Worm (Caenorhabditis elegans) whole organism, L4 larva: ENCODE results near the gene D1044.7.
A peak's percentile ranks its signal among the peaks of the same experiment; 100 is the strongest.

Source experiments
- F10B5.3 ChIP-seq: sonication (generic microtip); optimal IDR thresholded peaks from 2 replicates; lab custom pipeline; 2016; ENCODE audit warnings: mild to moderate bottlenecking, missing genetic modification characterization, missing compliant biosample characterization
- F49E8.2 ChIP-seq: sonication (generic microtip); optimal IDR thresholded peaks from 2 replicates; lab custom pipeline; 2016; ENCODE audit warnings: missing compliant biosample characterization, mild to moderate bottlenecking, missing genetic modification characterization, borderline replicate concordance
- R02D3.7 ChIP-seq: fragments of 150-350 bp; sonication (generic microtip); optimal IDR thresholded peaks from 3 replicates; lab custom pipeline; 2014; ENCODE audit warnings: missing biosample characterization, missing genetic modification characterization
- T20F7.1 ChIP-seq: fragments of 200-800 bp; sonication (Bioruptor generic); optimal IDR thresholded peaks from 2 replicates; lab custom pipeline; 2018; ENCODE audit warnings: mild to moderate bottlenecking, missing genetic modification characterization, missing compliant biosample characterization
- Y48G9A.11 ChIP-seq: fragments of 200-800 bp; sonication (Bioruptor generic); IDR thresholded peaks from 2 replicates; pipeline ENCODE4 v1.3.6; 2022; ENCODE audit warnings: missing genetic modification reagents, missing genetic modification characterization, missing compliant biosample characterization
- Y5F2A.4 ChIP-seq: fragments of 200-800 bp; sonication (Bioruptor generic); optimal IDR thresholded peaks from 2 replicates; lab custom pipeline; 2018; ENCODE audit warnings: mild to moderate bottlenecking, missing genetic modification characterization, missing compliant biosample characterization
- ZK546.5 ChIP-seq, 2 experiments: sonication (generic microtip); optimal IDR thresholded peaks; 2 replicates each; lab custom pipeline; 2017; ENCODE audit warnings: missing biosample characterization in 2 of 2, missing genetic modification characterization in 2 of 2
- aha-1 ChIP-seq: fragments of 150-350 bp; peaks from one replicate; lab custom pipeline; 2014; ENCODE audit warnings: missing biosample characterization, missing genetic modification characterization
- aly-2 ChIP-seq: sonication (generic microtip); optimal IDR thresholded peaks from 2 replicates; lab custom pipeline; 2018; ENCODE audit warnings: missing biosample characterization, missing genetic modification characterization
- ama-1 ChIP-seq: fragments of 150-350 bp; optimal IDR thresholded peaks from 2 replicates; lab custom pipeline; 2014; ENCODE audit warnings: inconsistent platforms, mixed read lengths
- daf-16 ChIP-seq, 3 experiments: sonication (generic microtip); optimal IDR thresholded peaks; 2 replicates each; lab custom pipeline; 2016 to 2017; ENCODE audit warnings: missing genetic modification characterization in 3 of 3, missing genetic modification reagents in 3 of 3, mild to moderate bottlenecking in 2 of 3, missing compliant biosample characterization in 2 of 3, missing biosample characterization in 1 of 3, moderate library complexity in 1 of 3
- dmd-6 ChIP-seq: fragments of 200-800 bp; sonication (Bioruptor generic); IDR thresholded peaks from 2 replicates; pipeline ENCODE4 v1.3.6; 2022; ENCODE audit warnings: missing genetic modification reagents, missing genetic modification characterization, missing compliant biosample characterization
- dpl-1 ChIP-seq: fragments of 150-350 bp; optimal IDR thresholded peaks from 2 replicates; lab custom pipeline; 2014; ENCODE audit warnings: missing biosample characterization, missing genetic modification reagents, missing genetic modification characterization
- dve-1 ChIP-seq: sonication (generic microtip); optimal IDR thresholded peaks from 2 replicates; lab custom pipeline; 2017; ENCODE audit warnings: antibody characterized with exemption, mild to moderate bottlenecking, missing genetic modification characterization, missing compliant biosample characterization; ENCODE audit not compliant: insufficient read depth
- gei-8 ChIP-seq: fragments of 200-800 bp; sonication (Bioruptor generic); optimal IDR thresholded peaks from 2 replicates; lab custom pipeline; 2018; ENCODE audit warnings: mild to moderate bottlenecking, missing genetic modification characterization, missing compliant biosample characterization
- hif-1 ChIP-seq, 2 experiments: sonication (generic microtip); optimal IDR thresholded peaks; 2 replicates each; lab custom pipeline; 2016 to 2017; ENCODE audit warnings: missing compliant biosample characterization in 2 of 2, missing genetic modification characterization in 2 of 2, missing genetic modification reagents in 2 of 2, missing genotype in 2 of 2, mild to moderate bottlenecking in 1 of 2
- hlh-11 ChIP-seq: fragments of 200-800 bp; sonication (Bioruptor generic); optimal IDR thresholded peaks from 2 replicates; lab custom pipeline; 2018; ENCODE audit warnings: mild to moderate bottlenecking, missing genetic modification characterization, missing compliant biosample characterization
- hlh-30 ChIP-seq: sonication (generic microtip); optimal IDR thresholded peaks from 2 replicates; lab custom pipeline; 2017; ENCODE audit warnings: antibody characterized with exemption, mild to moderate bottlenecking, missing genetic modification characterization, missing compliant biosample characterization; ENCODE audit not compliant: insufficient read depth
- jun-1 ChIP-seq: fragments of 150-350 bp; optimal IDR thresholded peaks from 2 replicates; lab custom pipeline; 2014; ENCODE audit warnings: missing biosample characterization, missing genetic modification reagents, missing genetic modification characterization
- lim-7 ChIP-seq: fragments of 200-800 bp; sonication (Bioruptor generic); IDR thresholded peaks from 2 replicates; pipeline ENCODE4 v1.3.6; 2022; ENCODE audit warnings: missing genetic modification characterization, missing compliant biosample characterization
- lin-15B ChIP-seq: fragments of 150-350 bp; sonication (generic microtip); optimal IDR thresholded peaks from 3 replicates; lab custom pipeline; 2014; ENCODE audit warnings: missing biosample characterization, missing genetic modification characterization
- lsy-2 ChIP-seq, 2 experiments: fragments of 150-350 bp in 1 of 2; sonication (generic microtip) in 1 of 2; optimal IDR thresholded peaks; 2 replicates each; lab custom pipeline; 2014 to 2017; ENCODE audit warnings: missing biosample characterization in 2 of 2, missing genetic modification characterization in 2 of 2
- madf-5 ChIP-seq, 2 experiments: fragments of 200-800 bp; sonication (Bioruptor generic); IDR thresholded peaks; 2 replicates each; pipeline ENCODE4 v1.3.6; 2022; ENCODE audit warnings: missing compliant biosample characterization in 2 of 2, missing genetic modification characterization in 2 of 2
- madf-9 ChIP-seq: fragments of 200-800 bp; sonication (Bioruptor generic); conservative IDR thresholded peaks from 2 replicates; pipeline ENCODE4 v1.3.6; 2022; ENCODE audit warnings: missing genetic modification reagents, missing genetic modification characterization, missing compliant biosample characterization
- mdl-1 ChIP-seq, 2 experiments: fragments of 150-350 bp in 1 of 2; sonication (generic microtip) in 1 of 2; optimal IDR thresholded peaks; 2 replicates each; lab custom pipeline; 2014 to 2017; ENCODE audit warnings: missing biosample characterization in 2 of 2, missing genetic modification characterization in 2 of 2
- mdt-29 ChIP-seq: fragments of 200-800 bp; sonication (Bioruptor generic); IDR thresholded peaks from 2 replicates; pipeline ENCODE4 v1.3.6; 2022; ENCODE audit warnings: missing genetic modification reagents, missing genetic modification characterization, missing compliant biosample characterization
- mep-1 ChIP-seq: fragments of 150-350 bp; sonication (generic microtip); optimal IDR thresholded peaks from 3 replicates; lab custom pipeline; 2014; ENCODE audit warnings: missing biosample characterization, missing genetic modification characterization
- mes-2 ChIP-seq: sonication (generic microtip); optimal IDR thresholded peaks from 2 replicates; lab custom pipeline; 2016; ENCODE audit warnings: missing genotype, mild to moderate bottlenecking, missing genetic modification characterization, missing compliant biosample characterization; ENCODE audit not compliant: poor library complexity, severe bottlenecking
- mxl-2 ChIP-seq: fragments of 200-800 bp; sonication (Bioruptor generic); conservative IDR thresholded peaks from 2 replicates; pipeline ENCODE4 v1.3.6; 2022; ENCODE audit warnings: missing genetic modification reagents, missing genetic modification characterization, missing compliant biosample characterization
- mxl-3 ChIP-seq: fragments of 200-800 bp; sonication (Bioruptor generic); optimal IDR thresholded peaks from 2 replicates; lab custom pipeline; 2018; ENCODE audit warnings: mild to moderate bottlenecking, missing genetic modification characterization, missing compliant biosample characterization
- nhr-28 ChIP-seq: fragments of 150-350 bp; optimal IDR thresholded peaks from 2 replicates; lab custom pipeline; 2014; ENCODE audit warnings: missing biosample characterization, missing genetic modification characterization
- nhr-41 ChIP-seq: fragments of 200-800 bp; sonication (Bioruptor generic); IDR thresholded peaks from 2 replicates; pipeline ENCODE4 v1.3.6; 2022; ENCODE audit warnings: missing genetic modification reagents, missing genetic modification characterization, missing compliant biosample characterization
- nhr-42 ChIP-seq: fragments of 200-800 bp; sonication (Bioruptor generic); IDR thresholded peaks from 2 replicates; pipeline ENCODE4 v1.3.6; 2022; ENCODE audit warnings: missing genetic modification characterization, missing compliant biosample characterization
- nhr-6 ChIP-seq: fragments of 150-350 bp; optimal IDR thresholded peaks from 2 replicates; lab custom pipeline; 2014; ENCODE audit warnings: missing biosample characterization, missing genetic modification characterization
- nhr-76 ChIP-seq: fragments of 150-350 bp; optimal IDR thresholded peaks from 2 replicates; lab custom pipeline; 2014; ENCODE audit warnings: missing biosample characterization, missing genetic modification characterization
- pqm-1 ChIP-seq: sonication (generic microtip); optimal IDR thresholded peaks from 2 replicates; lab custom pipeline; 2017; ENCODE audit warnings: missing biosample characterization, missing genetic modification characterization
- skn-1 ChIP-seq: fragments of 150-350 bp; optimal IDR thresholded peaks from 2 replicates; lab custom pipeline; 2014; ENCODE audit warnings: missing biosample characterization, missing genetic modification characterization
- spr-3 ChIP-seq: fragments of 200-800 bp; sonication (Bioruptor generic); optimal IDR thresholded peaks from 2 replicates; lab custom pipeline; 2018; ENCODE audit warnings: mild to moderate bottlenecking, missing genetic modification characterization, missing compliant biosample characterization
- tra-1 ChIP-seq: fragments of 200-800 bp; sonication (Bioruptor generic); IDR thresholded peaks from 2 replicates; pipeline ENCODE4 v1.3.6; 2022; ENCODE audit warnings: missing genetic modification reagents, missing genetic modification characterization, missing compliant biosample characterization
- zip-11 ChIP-seq: fragments of 200-800 bp; sonication (Bioruptor generic); IDR thresholded peaks from 2 replicates; pipeline ENCODE4 v1.3.6; 2022; ENCODE audit warnings: missing genetic modification characterization, missing compliant biosample characterization
- ztf-7 ChIP-seq: fragments of 150-350 bp; optimal IDR thresholded peaks from 2 replicates; lab custom pipeline; 2014; ENCODE audit warnings: missing biosample characterization, missing genetic modification characterization

Gene D1044.7

ce11 chrIII:5501358-5502287 lies 6.9 kb downstream of the D1044.7 start, which contains the start of gene R02F2.1:
R02F2.1 (plus strand) TSS chrIII:5501885.
- TF ChIP-seq lsy-2 (tag; optimal IDR thresholded peaks at IDR 0.05; lab: Kevin White, UChicago) (peak in 1 of 2 experiments; percentile 0), ztf-7 (no peak), gei-8 (no peak), lim-7 (GFP tag; lab: Robert Waterston, UW) (0 out of 2 replicates have a peak, but pooled peaks have one; percentile 18), madf-5 (GFP tag; IDR thresholded peaks at IDR 0.05; lab: Robert Waterston, UW) (no peak), mxl-3 (GFP tag; lab: Kevin White, UChicago) (no peak), hlh-11 (tag; lab: Kevin White, UChicago) (peak; percentile 30), aha-1 (peak; percentile 83), daf-16 (GFP tag; optimal IDR thresholded peaks at IDR 0.05; lab: Kevin White, UChicago) (no peak), daf-16 (tag; optimal IDR thresholded peaks at IDR 0.05; lab: Kevin White, UChicago) (peak; percentile 67), hlh-30 (tag; lab: Kevin White, UChicago) (peak; percentile 90), nhr-42 (GFP tag; lab: Robert Waterston, UW) (no peak), spr-3 (GFP tag; lab: Kevin White, UChicago) (no peak), mdl-1 (tag; optimal IDR thresholded peaks at IDR 0.05; lab: Kevin White, UChicago) (peak in 1 of 2 experiments; percentile 50), ZK546.5 (tag; optimal IDR thresholded peaks at IDR 0.05; lab: Kevin White, UChicago) (no peak), mxl-2 (0 out of 2 replicates have a peak, but pooled peaks have one; percentile 5), ama-1 (lab: Kevin White, UChicago) (peak; percentile 36), hif-1 (tag; optimal IDR thresholded peaks at IDR 0.05; lab: Kevin White, UChicago) (peak in 1 of 2 experiments; percentile 38), Y5F2A.4 (GFP tag; lab: Kevin White, UChicago) (no peak), nhr-6 (tag; lab: Kevin White, UChicago) (peak; percentile 0), madf-9 (GFP tag; lab: Robert Waterston, UW) (no peak), mep-1 (peak; percentile 17), aly-2 (no peak), dve-1 (tag; lab: Kevin White, UChicago) (peak; percentile 59), skn-1 (tag; lab: Kevin White, UChicago) (no peak), F10B5.3 (tag; lab: Kevin White, UChicago) (no peak), nhr-28 (tag; lab: Kevin White, UChicago) (peak; percentile 32), lin-15B (tag; lab: Kevin White, UChicago) (no peak)

ce11 chrIII:5500732-5501131 lies 7.8 kb downstream of the D1044.7 start:
- TF ChIP-seq mes-2 (tag; lab: Kevin White, UChicago) (no peak), aha-1 (no peak), F49E8.2 (tag; lab: Kevin White, UChicago) (no peak), dmd-6 (GFP tag; lab: Robert Waterston, UW) (no peak), nhr-76 (tag; lab: Kevin White, UChicago) (no peak)

ce11 chrIII:5499942-5500341 lies 8.6 kb downstream of the D1044.7 start:
- TF ChIP-seq pqm-1 (tag; lab: Kevin White, UChicago), result no peak
- TF ChIP-seq hlh-30 (tag; lab: Kevin White, UChicago), result peak; percentile 24
- TF ChIP-seq zip-11 (GFP tag; lab: Robert Waterston, UW), result no peak

- TF ChIP-seq T20F7.1 (peak; percentile 96), jun-1 (no peak), nhr-41 (GFP tag; lab: Robert Waterston, UW) (no peak), R02D3.7 (peak; percentile 75), pqm-1 (tag; lab: Kevin White, UChicago) (no peak), tra-1 (GFP tag; lab: Robert Waterston, UW) (no peak), dpl-1 (GFP tag; lab: Kevin White, UChicago) (peak; percentile 92), madf-9 (GFP tag; lab: Robert Waterston, UW) (no peak), Y48G9A.11 (peak; percentile 98), mdt-29 (GFP tag; lab: Robert Waterston, UW) (no peak), mes-2 (tag; lab: Kevin White, UChicago) (peak; percentile 58)
- TF ChIP-seq, all 104 proteins: peak for 5
Measured at ce11 chrIII:5498973-5499372, 9.6 kb downstream of the D1044.7 start, which contains the start of gene R02F2.9. R02F2.9 (plus strand) TSS chrIII:5499190.
